Worm (Caenorhabditis elegans) whole organism, L2 larva: Measurements from ENCODE around the gene pudl-2.

Experiments
- C34F6.9 ChIP-seq: fragments of 150-350 bp; optimal IDR thresholded peaks from 2 replicates; lab custom pipeline; 2014; ENCODE audit warnings: missing biosample characterization, missing genetic modification characterization
- R02D3.7 ChIP-seq: fragments of 150-350 bp; optimal IDR thresholded peaks from 2 replicates; lab custom pipeline; 2014; ENCODE audit warnings: missing biosample characterization, missing genetic modification characterization
- Y55F3AM.14 ChIP-seq: fragments of 200-800 bp; sonication (Bioruptor generic); optimal IDR thresholded peaks from 2 replicates; lab custom pipeline; 2018; ENCODE audit warnings: mild to moderate bottlenecking, missing genetic modification characterization, missing compliant biosample characterization
- ZK546.5 ChIP-seq: sonication (generic microtip); optimal IDR thresholded peaks from 2 replicates; lab custom pipeline; 2017; ENCODE audit warnings: missing biosample characterization, missing genetic modification characterization
- alr-1 ChIP-seq: fragments of 150-350 bp; optimal IDR thresholded peaks from 2 replicates; lab custom pipeline; 2014; ENCODE audit warnings: missing biosample characterization, missing genetic modification characterization
- ama-1 ChIP-seq: fragments of 150-350 bp; optimal IDR thresholded peaks from 2 replicates; lab custom pipeline; 2018; ENCODE audit warnings: inconsistent platforms
- blmp-1 ChIP-seq: sonication (generic microtip); optimal IDR thresholded peaks from 2 replicates; lab custom pipeline; 2017; ENCODE audit warnings: missing genetic modification characterization, mild to moderate bottlenecking, missing compliant biosample characterization, antibody characterized with exemption, moderate library complexity; ENCODE audit not compliant: insufficient read depth
- ceh-16 ChIP-seq: fragments of 150-350 bp; optimal IDR thresholded peaks from 2 replicates; lab custom pipeline; 2014; ENCODE audit warnings: missing biosample characterization, missing genetic modification characterization
- ceh-82 ChIP-seq: fragments of 150-350 bp; optimal IDR thresholded peaks from 2 replicates; lab custom pipeline; 2014; ENCODE audit warnings: missing biosample characterization, missing genetic modification characterization
- crh-2 ChIP-seq: sonication (generic microtip); optimal IDR thresholded peaks from 2 replicates; lab custom pipeline; 2017; ENCODE audit warnings: missing biosample characterization, missing genetic modification characterization
- dmd-4 ChIP-seq: sonication (generic microtip); optimal IDR thresholded peaks from 2 replicates; lab custom pipeline; 2017; ENCODE audit warnings: missing biosample characterization, missing genetic modification characterization
- egl-27 ChIP-seq: sonication (generic microtip); optimal IDR thresholded peaks from 3 replicates; lab custom pipeline; 2017; ENCODE audit warnings: missing biosample characterization, missing genetic modification reagents, missing genetic modification characterization
- elt-1 ChIP-seq: fragments of 150-350 bp; optimal IDR thresholded peaks from 2 replicates; lab custom pipeline; 2014; ENCODE audit warnings: missing biosample characterization, missing genetic modification characterization
- elt-3 ChIP-seq: sonication (generic microtip); optimal IDR thresholded peaks from 2 replicates; lab custom pipeline; 2017; ENCODE audit warnings: missing biosample characterization, missing genetic modification characterization
- gmeb-1 ChIP-seq: fragments of 150-350 bp; optimal IDR thresholded peaks from 2 replicates; lab custom pipeline; 2014; ENCODE audit warnings: missing biosample characterization, missing genetic modification characterization
- lin-11 ChIP-seq: fragments of 150-350 bp; sonication (generic microtip); optimal IDR thresholded peaks from 2 replicates; lab custom pipeline; 2014; ENCODE audit warnings: missing biosample characterization, missing genetic modification characterization, inconsistent platforms, mixed read lengths
- lin-13 ChIP-seq: fragments of 150-350 bp; optimal IDR thresholded peaks from 2 replicates; lab custom pipeline; 2014; ENCODE audit warnings: missing biosample characterization, missing genetic modification reagents, missing genetic modification characterization
- lsy-2 ChIP-seq, 2 experiments: fragments of 150-350 bp in 1 of 2; sonication (generic microtip) in 1 of 2; optimal IDR thresholded peaks; 2 replicates each; lab custom pipeline; 2014 to 2017; ENCODE audit warnings: missing biosample characterization in 2 of 2, missing genetic modification characterization in 2 of 2
- mdl-1 ChIP-seq, 2 experiments: fragments of 150-350 bp in 1 of 2; sonication (generic microtip) in 1 of 2; optimal IDR thresholded peaks; 2 replicates each; lab custom pipeline; 2017; ENCODE audit warnings: missing biosample characterization in 2 of 2, missing genetic modification characterization in 2 of 2
- nhr-10 ChIP-seq: sonication (generic microtip); optimal IDR thresholded peaks from 2 replicates; lab custom pipeline; 2017; ENCODE audit warnings: missing biosample characterization, missing genetic modification characterization
- nhr-11 ChIP-seq: fragments of 150-350 bp; optimal IDR thresholded peaks from 2 replicates; lab custom pipeline; 2014; ENCODE audit warnings: missing biosample characterization, missing genetic modification characterization
- nhr-12 ChIP-seq: fragments of 150-350 bp; optimal IDR thresholded peaks from 2 replicates; lab custom pipeline; 2014; ENCODE audit warnings: missing biosample characterization, missing genetic modification characterization
- nhr-129 ChIP-seq: fragments of 150-350 bp; optimal IDR thresholded peaks from 2 replicates; lab custom pipeline; 2014; ENCODE audit warnings: missing biosample characterization, missing genetic modification characterization
- nhr-23 ChIP-seq: fragments of 150-350 bp; optimal IDR thresholded peaks from 2 replicates; lab custom pipeline; 2014; ENCODE audit warnings: missing biosample characterization, missing genetic modification reagents, missing genetic modification characterization
- nhr-237 ChIP-seq: fragments of 150-350 bp; optimal IDR thresholded peaks from 2 replicates; lab custom pipeline; 2014; ENCODE audit warnings: missing biosample characterization, missing genetic modification characterization
- nhr-6 ChIP-seq: fragments of 150-350 bp; optimal IDR thresholded peaks from 2 replicates; lab custom pipeline; 2014; ENCODE audit warnings: missing biosample characterization, missing genetic modification characterization
- nhr-77 ChIP-seq: fragments of 150-350 bp; optimal IDR thresholded peaks from 2 replicates; lab custom pipeline; 2014; ENCODE audit warnings: missing biosample characterization, missing genetic modification characterization
- peb-1 ChIP-seq: fragments of 150-350 bp; optimal IDR thresholded peaks from 2 replicates; lab custom pipeline; 2014; ENCODE audit warnings: missing biosample characterization, missing genetic modification characterization
- sem-4 ChIP-seq: fragments of 150-350 bp; optimal IDR thresholded peaks from 2 replicates; lab custom pipeline; 2014; ENCODE audit warnings: missing biosample characterization, missing genetic modification reagents, missing genetic modification characterization
- skn-1 ChIP-seq: sonication (generic microtip); optimal IDR thresholded peaks from 2 replicates; lab custom pipeline; 2017; ENCODE audit warnings: missing biosample characterization, missing genetic modification characterization
- sma-3 ChIP-seq: sonication (generic microtip); optimal IDR thresholded peaks from 2 replicates; lab custom pipeline; 2016; ENCODE audit warnings: missing genetic modification reagents, missing genetic modification characterization, missing compliant biosample characterization
- sma-9 ChIP-seq, 2 experiments: fragments of 150-350 bp in 1 of 2; sonication (generic microtip) in 1 of 2; optimal IDR thresholded peaks; 2 replicates each; lab custom pipeline; 2014 to 2016; ENCODE audit warnings: missing genetic modification characterization in 2 of 2, mild to moderate bottlenecking in 1 of 2, missing biosample characterization in 1 of 2, missing compliant biosample characterization in 1 of 2, missing genetic modification reagents in 1 of 2, moderate library complexity in 1 of 2
- unc-39 ChIP-seq: fragments of 150-350 bp; optimal IDR thresholded peaks from 2 replicates; lab custom pipeline; 2014; ENCODE audit warnings: missing biosample characterization, missing genetic modification characterization
- unc-55 ChIP-seq: fragments of 150-350 bp; sonication (generic microtip); optimal IDR thresholded peaks from 3 replicates; lab custom pipeline; 2014; ENCODE audit warnings: missing biosample characterization, missing genetic modification reagents, missing genetic modification characterization
- unc-62 ChIP-seq: fragments of 150-350 bp; optimal IDR thresholded peaks from 2 replicates; lab custom pipeline; 2014; ENCODE audit warnings: missing biosample characterization, missing genetic modification reagents, missing genetic modification characterization
- zag-1 ChIP-seq: fragments of 150-350 bp; optimal IDR thresholded peaks from 2 replicates; lab custom pipeline; 2014; ENCODE audit warnings: missing biosample characterization, missing genetic modification characterization
- ztf-1 ChIP-seq: fragments of 200-800 bp; sonication (Bioruptor generic); conservative IDR thresholded peaks from 2 replicates; pipeline ENCODE4 v1.3.6; 2022; ENCODE audit warnings: missing genetic modification characterization, missing compliant biosample characterization
- ztf-11 ChIP-seq: sonication (generic microtip); optimal IDR thresholded peaks from 2 replicates; lab custom pipeline; 2017; ENCODE audit warnings: missing biosample characterization, missing genetic modification characterization

pudl-2 gene

DNA sequence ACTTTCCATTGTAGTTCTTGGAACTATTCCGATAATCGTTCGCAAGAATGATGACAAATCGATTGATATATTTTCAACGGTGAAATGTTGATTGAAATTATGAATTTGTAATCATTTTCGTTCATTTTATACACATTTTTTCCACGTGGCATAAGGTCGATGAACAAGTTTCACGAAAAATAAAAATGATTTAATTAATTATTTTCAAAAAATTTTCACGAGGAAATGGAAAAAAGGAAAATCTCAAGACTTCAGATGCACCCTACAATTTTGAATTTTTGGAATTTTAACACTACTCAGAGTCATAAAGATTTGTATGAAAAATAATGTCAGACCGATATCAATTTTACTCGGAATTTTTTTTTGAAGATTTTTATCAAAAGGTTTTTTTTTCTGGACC lies 15.0 kb upstream of the pudl-2 start, which contains the start of gene Y54G2A.13:
Y54G2A.13 (minus strand) TSS at position 101 of the 400 bp plus-strand sequence.
- TF ChIP-seq sem-4 (tag; lab: Kevin White, UChicago) (no peak), ceh-82 (no peak), sma-9 (GFP tag; optimal IDR thresholded peaks at IDR 0.05; lab: Kevin White, UChicago) (no peak), sma-9 (tag; optimal IDR thresholded peaks at IDR 0.05; lab: Kevin White, UChicago) (no peak), R02D3.7 (tag; lab: Kevin White, UChicago) (no peak), lsy-2 (tag; optimal IDR thresholded peaks at IDR 0.05; lab: Kevin White, UChicago) (no peak), elt-3 (tag; lab: Kevin White, UChicago) (no peak), nhr-129 (tag; lab: Kevin White, UChicago) (no peak)

DNA sequence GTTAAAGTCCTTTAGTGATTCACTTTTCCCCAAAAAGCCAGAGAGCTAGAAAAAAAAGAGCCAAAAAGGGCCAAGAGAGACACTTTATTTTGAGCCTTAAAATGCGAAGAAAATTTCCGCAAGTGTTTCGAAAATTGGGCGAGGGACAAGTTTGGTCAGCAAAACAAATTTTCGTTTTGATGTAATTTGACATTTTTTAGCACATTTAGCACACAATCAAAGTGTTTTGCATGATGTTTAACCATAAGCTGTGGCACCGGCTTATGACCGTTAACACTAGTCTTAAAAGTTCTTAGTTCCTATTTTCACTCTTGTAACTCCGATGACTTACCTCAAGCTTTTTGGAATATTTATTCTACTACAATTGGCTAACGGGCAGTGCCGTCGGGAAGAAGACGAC lies 14.2 kb upstream of the pudl-2 start, which contains the start of gene Y54G2A.37:
Y54G2A.37 (plus strand) TSS at position 301 of the 400 bp plus-strand sequence.
- TF ChIP-seq mdl-1 (tag; optimal IDR thresholded peaks at IDR 0.05; lab: Kevin White, UChicago) = no peak
- TF ChIP-seq skn-1 (tag; lab: Kevin White, UChicago) = no peak
- TF ChIP-seq gmeb-1 (tag; lab: Kevin White, UChicago) = no peak
- TF ChIP-seq nhr-10 (tag; lab: Kevin White, UChicago) = no peak
- no peak for TF ChIP-seq unc-62 (GFP tag; lab: Kevin White, UChicago)
- no peak for TF ChIP-seq peb-1 (tag; lab: Kevin White, UChicago)
- TF ChIP-seq lsy-2 (tag; optimal IDR thresholded peaks at IDR 0.05; lab: Kevin White, UChicago) = no peak
- no peak for TF ChIP-seq ZK546.5 (tag; lab: Kevin White, UChicago)
- TF ChIP-seq R02D3.7 (tag; lab: Kevin White, UChicago) = no peak
- TF ChIP-seq nhr-77 (tag; lab: Kevin White, UChicago) = no peak
- no peak for TF ChIP-seq dmd-4 (tag; lab: Kevin White, UChicago)
- no peak for TF ChIP-seq sma-9 (GFP tag; optimal IDR thresholded peaks at IDR 0.05; lab: Kevin White, UChicago)
- TF ChIP-seq sma-9 (tag; optimal IDR thresholded peaks at IDR 0.05; lab: Kevin White, UChicago) = no peak
- no peak for TF ChIP-seq nhr-129 (tag; lab: Kevin White, UChicago)
- no peak for TF ChIP-seq ceh-16 (tag; lab: Kevin White, UChicago)
- no peak for TF ChIP-seq nhr-12 (tag; lab: Kevin White, UChicago)
- TF ChIP-seq nhr-237 = no peak

DNA sequence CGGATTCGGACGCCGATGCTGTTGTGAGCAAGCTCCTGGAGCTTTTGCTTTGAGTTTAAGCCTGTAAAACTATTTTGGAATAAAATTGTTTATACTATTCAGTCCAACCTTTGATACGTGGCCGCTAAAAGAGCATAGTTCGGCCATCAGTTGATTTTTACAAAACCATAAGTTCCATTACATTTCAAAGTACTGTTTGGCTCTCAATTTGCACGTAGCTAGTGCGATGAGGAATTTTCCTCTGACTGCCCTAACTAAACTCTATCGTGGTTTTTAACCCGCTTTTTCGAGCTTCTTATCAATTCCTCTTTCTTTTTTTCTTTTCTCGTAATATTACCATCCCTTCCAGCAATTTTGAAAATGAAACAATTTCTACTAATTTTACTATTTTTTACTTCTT lies 11.2 kb upstream of the pudl-2 start, which contains the start of gene clec-80:
clec-80 (plus strand) TSS at position 301 of the 400 bp plus-strand sequence.
- TF ChIP-seq ztf-1 = no peak
- no peak for TF ChIP-seq nhr-11 (tag; lab: Kevin White, UChicago)
- TF ChIP-seq sma-3 (GFP tag; lab: Kevin White, UChicago) = no peak
- no peak for TF ChIP-seq nhr-6 (tag; lab: Kevin White, UChicago)
- no peak for TF ChIP-seq elt-1 (tag; lab: Kevin White, UChicago)
- TF ChIP-seq lin-11 = no peak
- TF ChIP-seq R02D3.7 (tag; lab: Kevin White, UChicago) = no peak
- no peak for TF ChIP-seq C34F6.9
- TF ChIP-seq sem-4 (tag; lab: Kevin White, UChicago) = no peak
- no peak for TF ChIP-seq ztf-11
- TF ChIP-seq ama-1 = no peak
- no peak for TF ChIP-seq unc-55 (GFP tag; lab: Kevin White, UChicago)
- no peak for TF ChIP-seq nhr-23 (tag; lab: Kevin White, UChicago)
- no peak for TF ChIP-seq egl-27 (tag; lab: Kevin White, UChicago)
- no peak for TF ChIP-seq nhr-10 (tag; lab: Kevin White, UChicago)
- no peak for TF ChIP-seq crh-2 (tag; lab: Kevin White, UChicago)

- TF ChIP-seq C34F6.9 (no peak), alr-1 (tag; lab: Kevin White, UChicago) (no peak), skn-1 (tag; lab: Kevin White, UChicago) (no peak), nhr-6 (tag; lab: Kevin White, UChicago) (no peak), nhr-129 (tag; lab: Kevin White, UChicago) (no peak), dmd-4 (tag; lab: Kevin White, UChicago) (no peak), lin-13 (GFP tag; lab: Kevin White, UChicago) (no peak), Y55F3AM.14 (GFP tag; lab: Kevin White, UChicago) (no peak), blmp-1 (tag; lab: Kevin White, UChicago) (no peak), elt-1 (tag; lab: Kevin White, UChicago) (no peak), zag-1 (tag; lab: Kevin White, UChicago) (no peak), ama-1 (no peak), unc-39 (tag; lab: Kevin White, UChicago) (no peak), nhr-237 (no peak), nhr-12 (tag; lab: Kevin White, UChicago) (no peak), nhr-23 (tag; lab: Kevin White, UChicago) (no peak), lin-11 (no peak), ceh-82 (no peak)
These were observed 9.0 kb upstream of the pudl-2 start for ce11 chrIV:2825460-2826103.
